Worm (Caenorhabditis elegans) whole organism, young adult: ENCODE measurements around the gene mes-1.

Experiments used
- B0336.3 ChIP-seq: fragments of 200-800 bp; sonication (Bioruptor generic); IDR thresholded peaks from 2 replicates; pipeline ENCODE4 v1.3.6; 2022; ENCODE audit warnings: missing genetic modification characterization, missing compliant biosample characterization
- C06A6.2 ChIP-seq: fragments of 200-800 bp; sonication (Bioruptor generic); conservative IDR thresholded peaks from 2 replicates; pipeline ENCODE4 v1.3.6; 2022; ENCODE audit warnings: missing genetic modification characterization, missing compliant biosample characterization
- F10E7.11 ChIP-seq: sonication (generic microtip); optimal IDR thresholded peaks from 2 replicates; lab custom pipeline; 2017; ENCODE audit warnings: mild to moderate bottlenecking, missing genetic modification characterization, moderate library complexity, missing compliant biosample characterization
- K12H6.12 ChIP-seq: fragments of 200-800 bp; sonication (Bioruptor generic); optimal IDR thresholded peaks from 2 replicates; lab custom pipeline; 2018; ENCODE audit warnings: mild to moderate bottlenecking, missing genetic modification characterization, missing compliant biosample characterization
- T07F8.4 ChIP-seq: sonication (generic microtip); optimal IDR thresholded peaks from 2 replicates; lab custom pipeline; 2016; ENCODE audit warnings: mild to moderate bottlenecking, missing genetic modification characterization, moderate library complexity, missing compliant biosample characterization
- Y79H2A.3 ChIP-seq: fragments of 200-800 bp; sonication (Bioruptor generic); conservative IDR thresholded peaks from 2 replicates; pipeline ENCODE4 v1.3.6; 2022; ENCODE audit warnings: missing genetic modification reagents, missing genetic modification characterization, missing compliant biosample characterization
- Y95B8A.8 ChIP-seq: fragments of 200-800 bp; sonication (Bioruptor generic); IDR thresholded peaks from 2 replicates; pipeline ENCODE4 v1.3.6; 2022; ENCODE audit warnings: missing genetic modification reagents, missing genetic modification characterization, missing compliant biosample characterization
- ama-1 ChIP-seq, 3 experiments: fragments of 150-350 bp in 1 of 3; sonication (generic microtip) in 2 of 3; optimal IDR thresholded peaks; 2 replicates each; lab custom pipeline; 2014 to 2018; ENCODE audit warnings: missing biosample characterization in 2 of 3, missing genetic modification characterization in 2 of 3, missing genetic modification reagents in 2 of 3
- aptf-2 ChIP-seq: fragments of 200-800 bp; sonication (Bioruptor generic); conservative IDR thresholded peaks from 2 replicates; pipeline ENCODE4 v1.3.6; 2022; ENCODE audit warnings: missing genetic modification reagents, missing genetic modification characterization, missing compliant biosample characterization
- atf-7 ChIP-seq: sonication (generic microtip); optimal IDR thresholded peaks from 2 replicates; lab custom pipeline; 2017; ENCODE audit warnings: mild to moderate bottlenecking, missing genetic modification characterization, missing compliant biosample characterization
- bed-1 ChIP-seq: fragments of 200-800 bp; sonication (Bioruptor generic); IDR thresholded peaks from 2 replicates; pipeline ENCODE4 v1.3.6; 2022; ENCODE audit warnings: missing genetic modification reagents, missing genetic modification characterization, missing compliant biosample characterization
- ccch-3 ChIP-seq: fragments of 200-800 bp; sonication (Bioruptor generic); optimal IDR thresholded peaks from 2 replicates; lab custom pipeline; 2018; ENCODE audit warnings: mild to moderate bottlenecking, missing genetic modification characterization, missing compliant biosample characterization
- ceh-100 ChIP-seq: fragments of 200-800 bp; sonication (Bioruptor generic); IDR thresholded peaks from 2 replicates; pipeline ENCODE4 v1.3.6; 2022; ENCODE audit warnings: missing genetic modification reagents, missing genetic modification characterization, missing compliant biosample characterization
- ceh-27 ChIP-seq: fragments of 200-800 bp; sonication (Bioruptor generic); optimal IDR thresholded peaks from 2 replicates; lab custom pipeline; 2018; ENCODE audit warnings: mild to moderate bottlenecking, missing genetic modification characterization, moderate library complexity, missing compliant biosample characterization
- ceh-40 ChIP-seq: fragments of 200-800 bp; sonication (Bioruptor generic); IDR thresholded peaks from 2 replicates; pipeline ENCODE4 v1.3.6; 2022; ENCODE audit warnings: missing genetic modification characterization, missing compliant biosample characterization
- die-1 ChIP-seq: sonication (generic microtip); optimal IDR thresholded peaks from 2 replicates; lab custom pipeline; 2016; ENCODE audit warnings: missing genotype, mild to moderate bottlenecking, missing genetic modification characterization, missing compliant biosample characterization
- dox-1 ChIP-seq: fragments of 200-800 bp; sonication (Bioruptor generic); IDR thresholded peaks from 2 replicates; pipeline ENCODE4 v1.3.6; 2022; ENCODE audit warnings: missing genetic modification reagents, missing genetic modification characterization, missing compliant biosample characterization
- ets-4 ChIP-seq: fragments of 200-800 bp; sonication (Bioruptor generic); optimal IDR thresholded peaks from 2 replicates; lab custom pipeline; 2018; ENCODE audit warnings: mild to moderate bottlenecking, missing genetic modification characterization, missing compliant biosample characterization
- hlh-12 ChIP-seq: sonication (generic microtip); optimal IDR thresholded peaks from 2 replicates; lab custom pipeline; 2016; ENCODE audit warnings: missing genetic modification characterization, missing compliant biosample characterization
- hrde-1 ChIP-seq: sonication (generic microtip); optimal IDR thresholded peaks from 2 replicates; lab custom pipeline; 2016; ENCODE audit warnings: missing genetic modification characterization, mild to moderate bottlenecking, missing compliant biosample characterization, moderate library complexity, missing genotype, missing genetic modification reagents, borderline replicate concordance
- hsf-1 ChIP-seq: fragments of 200-800 bp; sonication (Bioruptor generic); IDR thresholded peaks from 2 replicates; pipeline ENCODE4 v1.3.6; 2022; ENCODE audit warnings: missing genetic modification reagents, missing genetic modification characterization, missing compliant biosample characterization
- let-526 ChIP-seq: fragments of 200-800 bp; sonication (Bioruptor generic); IDR thresholded peaks from 2 replicates; pipeline ENCODE4 v1.3.6; 2022; ENCODE audit warnings: missing genetic modification reagents, missing genetic modification characterization, missing compliant biosample characterization
- lin-35 ChIP-seq, 3 experiments: fragments of 150-350 bp in 2 of 3; sonication (generic microtip) in 1 of 3; optimal IDR thresholded peaks; 2 replicates each; lab custom pipeline; 2014 to 2018; ENCODE audit warnings: missing biosample characterization in 3 of 3, missing genetic modification characterization in 3 of 3, missing genetic modification reagents in 3 of 3
- lir-1 ChIP-seq: fragments of 200-800 bp; sonication (Bioruptor generic); conservative IDR thresholded peaks from 2 replicates; pipeline ENCODE4 v1.3.6; 2022; ENCODE audit warnings: missing genetic modification reagents, missing genetic modification characterization, missing compliant biosample characterization
- lsl-1 ChIP-seq: fragments of 200-800 bp; sonication (Bioruptor generic); optimal IDR thresholded peaks from 2 replicates; lab custom pipeline; 2018; ENCODE audit warnings: mild to moderate bottlenecking, missing genetic modification characterization, moderate library complexity, missing compliant biosample characterization
- madf-10 ChIP-seq: sonication (generic microtip); optimal IDR thresholded peaks from 2 replicates; lab custom pipeline; 2016; ENCODE audit warnings: mild to moderate bottlenecking, missing genetic modification characterization, missing compliant biosample characterization
- madf-3 ChIP-seq: fragments of 200-800 bp; sonication (Bioruptor generic); IDR thresholded peaks from 2 replicates; pipeline ENCODE4 v1.3.6; 2022; ENCODE audit warnings: missing genetic modification reagents, missing genetic modification characterization, missing compliant biosample characterization
- nhr-27 ChIP-seq: fragments of 200-800 bp; sonication (Bioruptor generic); optimal IDR thresholded peaks from 2 replicates; lab custom pipeline; 2018; ENCODE audit warnings: mild to moderate bottlenecking, missing genetic modification characterization, moderate library complexity, missing compliant biosample characterization
- nhr-80 ChIP-seq: sonication (generic microtip); optimal IDR thresholded peaks from 2 replicates; lab custom pipeline; 2016; ENCODE audit warnings: missing genetic modification characterization, missing compliant biosample characterization
- rpc-1 ChIP-seq, 2 experiments: fragments of 150-350 bp in 1 of 2; sonication (generic microtip) in 1 of 2; optimal IDR thresholded peaks; 2 replicates each; lab custom pipeline; 2014 to 2018; ENCODE audit warnings: missing biosample characterization in 1 of 2, missing genetic modification characterization in 1 of 2, missing genetic modification reagents in 1 of 2, missing genotype in 1 of 2
- sdz-38 ChIP-seq: sonication (generic microtip); optimal IDR thresholded peaks from 2 replicates; lab custom pipeline; 2016; ENCODE audit warnings: missing genotype, missing genetic modification characterization, missing compliant biosample characterization
- sea-2 ChIP-seq: fragments of 200-800 bp; sonication (Bioruptor generic); IDR thresholded peaks from 2 replicates; pipeline ENCODE4 v1.3.6; 2022; ENCODE audit warnings: missing genetic modification characterization, missing compliant biosample characterization
- snpc-1.3 ChIP-seq: sonication (generic microtip); optimal IDR thresholded peaks from 2 replicates; lab custom pipeline; 2017; ENCODE audit warnings: missing genetic modification characterization, mild to moderate bottlenecking, missing compliant biosample characterization, antibody characterized with exemption, moderate library complexity, missing genotype, missing genetic modification reagents; ENCODE audit not compliant: insufficient read depth
- tbp1 ChIP-seq: fragments of 200-800 bp; sonication (Bioruptor generic); optimal IDR thresholded peaks from 2 replicates; lab custom pipeline; 2018; ENCODE audit warnings: mild to moderate bottlenecking, missing genetic modification characterization, missing compliant biosample characterization
- tbx-9 ChIP-seq: sonication (generic microtip); optimal IDR thresholded peaks from 2 replicates; lab custom pipeline; 2016; ENCODE audit warnings: borderline replicate concordance, missing genetic modification characterization, inconsistent platforms, missing compliant biosample characterization
- zfh-2 ChIP-seq: fragments of 200-800 bp; sonication (Bioruptor generic); conservative IDR thresholded peaks from 2 replicates; pipeline ENCODE4 v1.3.6; 2022; ENCODE audit warnings: missing genetic modification reagents, missing genetic modification characterization, missing compliant biosample characterization
- zim-3 ChIP-seq: sonication (generic microtip); optimal IDR thresholded peaks from 2 replicates; lab custom pipeline; 2017; ENCODE audit warnings: mild to moderate bottlenecking, missing genetic modification characterization, moderate library complexity, missing compliant biosample characterization
- ztf-22 ChIP-seq: fragments of 200-800 bp; sonication (Bioruptor generic); optimal IDR thresholded peaks from 2 replicates; lab custom pipeline; 2018; ENCODE audit warnings: mild to moderate bottlenecking, missing genetic modification characterization, moderate library complexity, missing compliant biosample characterization
- ztf-25 ChIP-seq: fragments of 200-800 bp; sonication (Bioruptor generic); IDR thresholded peaks from 2 replicates; pipeline ENCODE4 v1.3.6; 2022; ENCODE audit warnings: missing genetic modification reagents, missing genetic modification characterization, missing compliant biosample characterization

mes-1 gene

ce11 chrX:11818711-11819110 is 38.6 kb upstream of the mes-1 start:
- TF ChIP-seq zim-3 (tag; lab: Kevin White, UChicago) (no peak), lsl-1 (GFP tag; lab: Kevin White, UChicago) (no peak), zfh-2 (no peak), aptf-2 (no peak), rpc-1 (optimal IDR thresholded peaks at IDR 0.05; lab: Kevin White, UChicago) (no peak), rpc-1 (tag; optimal IDR thresholded peaks at IDR 0.05; lab: Kevin White, UChicago) (no peak), let-526 (no peak), nhr-80 (no peak), tbp1 (GFP tag; lab: Kevin White, UChicago) (no peak), Y95B8A.8 (GFP tag; lab: Robert Waterston, UW) (no peak), K12H6.12 (tag; lab: Kevin White, UChicago) (no peak), lir-1 (GFP tag; lab: Robert Waterston, UW) (no peak), lin-35 (GFP tag; optimal IDR thresholded peaks at IDR 0.05; lab: Kevin White, UChicago) (no peak), tbx-9 (no peak), ceh-27 (GFP tag; lab: Kevin White, UChicago) (no peak), ztf-22 (no peak), hsf-1 (GFP tag; lab: Robert Waterston, UW) (no peak)

- TF ChIP-seq nhr-27, result no peak
- no peak for TF ChIP-seq ceh-40
- TF ChIP-seq ama-1 (optimal IDR thresholded peaks at IDR 0.05; lab: Kevin White, UChicago), result no peak
- no peak for TF ChIP-seq ama-1 (GFP tag; optimal IDR thresholded peaks at IDR 0.05; lab: Kevin White, UChicago)
- TF ChIP-seq snpc-1.3, result no peak
- TF ChIP-seq dox-1 (GFP tag; lab: Robert Waterston, UW), result no peak
- TF ChIP-seq, all 124 proteins: peak for 0
Measured at ce11 chrX:11821159-11821720, 36.0 kb upstream of the mes-1 start.

- TF ChIP-seq hlh-12 (tag; lab: Kevin White, UChicago) (no peak), sea-2 (no peak), ceh-100 (GFP tag; lab: Robert Waterston, UW) (no peak), ztf-25 (GFP tag; lab: Robert Waterston, UW) (no peak)
Measured at ce11 chrX:11823704-11824103, 33.6 kb upstream of the mes-1 start, which contains the start of gene tag-241. Gene tag-241, plus strand, starts transcription at chrX:11824004.

- TF ChIP-seq K12H6.12 (tag; lab: Kevin White, UChicago) (no peak), hrde-1 (tag; lab: Kevin White, UChicago) (no peak), rpc-1 (optimal IDR thresholded peaks at IDR 0.05; lab: Kevin White, UChicago) (no peak), rpc-1 (tag; optimal IDR thresholded peaks at IDR 0.05; lab: Kevin White, UChicago) (no peak), Y95B8A.8 (GFP tag; lab: Robert Waterston, UW) (no peak), die-1 (tag; lab: Kevin White, UChicago) (no peak), ztf-22 (no peak), ceh-40 (no peak), ccch-3 (GFP tag; lab: Kevin White, UChicago) (no peak), F10E7.11 (tag; lab: Kevin White, UChicago) (no peak), Y79H2A.3 (GFP tag; lab: Robert Waterston, UW) (no peak), ets-4 (GFP tag; lab: Kevin White, UChicago) (no peak)
Measured at ce11 chrX:11826892-11827291, 30.4 kb upstream of the mes-1 start.

- no peak for TF ChIP-seq B0336.3 (GFP tag; lab: Robert Waterston, UW)
- TF ChIP-seq bed-1 (GFP tag; lab: Robert Waterston, UW), result no peak
- TF ChIP-seq T07F8.4 (tag; lab: Kevin White, UChicago), result no peak
- no peak for TF ChIP-seq ceh-27 (GFP tag; lab: Kevin White, UChicago)
- TF ChIP-seq ccch-3 (GFP tag; lab: Kevin White, UChicago), result no peak
- TF ChIP-seq K12H6.12 (tag; lab: Kevin White, UChicago), result no peak
- no peak for TF ChIP-seq sdz-38 (tag; lab: Kevin White, UChicago)
- no peak for TF ChIP-seq zfh-2
- TF ChIP-seq hlh-12 (tag; lab: Kevin White, UChicago), result no peak
- TF ChIP-seq atf-7, result no peak
- TF ChIP-seq madf-3 (GFP tag; lab: Robert Waterston, UW), result no peak
- no peak for TF ChIP-seq dox-1 (GFP tag; lab: Robert Waterston, UW)
- no peak for TF ChIP-seq madf-10 (tag; lab: Kevin White, UChicago)
- TF ChIP-seq Y95B8A.8 (GFP tag; lab: Robert Waterston, UW), result no peak
- no peak for TF ChIP-seq C06A6.2 (GFP tag; lab: Robert Waterston, UW)
Measured at ce11 chrX:11827528-11827927, 29.8 kb upstream of the mes-1 start.
